Worm (Caenorhabditis elegans) whole organism, L4 larva: ENCODE data around the gene mdt-26.
A peak's percentile ranks its signal among the peaks of the same experiment; 100 is the strongest.

Experiments
- F26F4.8 ChIP-seq: fragments of 200-800 bp; sonication (Bioruptor generic); conservative IDR thresholded peaks from 2 replicates; pipeline ENCODE4 v1.3.6; 2022; ENCODE audit warnings: missing genetic modification characterization, missing compliant biosample characterization
- F37D6.2 ChIP-seq: sonication (generic microtip); optimal IDR thresholded peaks from 2 replicates; lab custom pipeline; 2016; ENCODE audit warnings: mild to moderate bottlenecking, missing genetic modification characterization, missing compliant biosample characterization
- F44E2.7 ChIP-seq: fragments of 200-800 bp; sonication (Bioruptor generic); IDR thresholded peaks from 2 replicates; pipeline ENCODE4 v2.1.2; 2022; ENCODE audit warnings: missing genetic modification characterization, missing compliant biosample characterization
- T20F7.1 ChIP-seq: fragments of 200-800 bp; sonication (Bioruptor generic); optimal IDR thresholded peaks from 2 replicates; lab custom pipeline; 2018; ENCODE audit warnings: mild to moderate bottlenecking, missing genetic modification characterization, missing compliant biosample characterization
- Y105C5A.15 ChIP-seq: fragments of 200-800 bp; sonication (Bioruptor generic); IDR thresholded peaks from 2 replicates; pipeline ENCODE4 v1.3.6; 2022; ENCODE audit warnings: missing genetic modification characterization, missing compliant biosample characterization
- Y5F2A.4 ChIP-seq: fragments of 200-800 bp; sonication (Bioruptor generic); optimal IDR thresholded peaks from 2 replicates; lab custom pipeline; 2018; ENCODE audit warnings: mild to moderate bottlenecking, missing genetic modification characterization, missing compliant biosample characterization
- ZK337.2 ChIP-seq: fragments of 200-800 bp; sonication (Bioruptor generic); IDR thresholded peaks from 2 replicates; pipeline ENCODE4 v1.3.6; 2022; ENCODE audit warnings: missing genetic modification reagents, missing genetic modification characterization, missing compliant biosample characterization
- aha-1 ChIP-seq: fragments of 150-350 bp; peaks from one replicate; lab custom pipeline; 2014; ENCODE audit warnings: missing biosample characterization, missing genetic modification characterization
- aly-2 ChIP-seq: sonication (generic microtip); optimal IDR thresholded peaks from 2 replicates; lab custom pipeline; 2018; ENCODE audit warnings: missing biosample characterization, missing genetic modification characterization
- ama-1 ChIP-seq: fragments of 150-350 bp; optimal IDR thresholded peaks from 2 replicates; lab custom pipeline; 2014; ENCODE audit warnings: inconsistent platforms, mixed read lengths
- arid-1 ChIP-seq: fragments of 200-800 bp; sonication (Bioruptor generic); conservative IDR thresholded peaks from 2 replicates; pipeline ENCODE4 v1.3.6; 2022; ENCODE audit warnings: missing genetic modification reagents, missing genetic modification characterization, missing compliant biosample characterization
- ceh-32 ChIP-seq: sonication (generic microtip); optimal IDR thresholded peaks from 2 replicates; lab custom pipeline; 2016; ENCODE audit warnings: mild to moderate bottlenecking, missing genetic modification characterization, missing compliant biosample characterization; ENCODE audit not compliant: poor library complexity
- ceh-44 ChIP-seq: fragments of 200-800 bp; sonication (Bioruptor generic); IDR thresholded peaks from 2 replicates; pipeline ENCODE4 v1.3.6; 2022; ENCODE audit warnings: missing genetic modification reagents, missing genetic modification characterization, missing compliant biosample characterization
- ceh-62 ChIP-seq: sonication (generic microtip); optimal IDR thresholded peaks from 2 replicates; lab custom pipeline; 2017; ENCODE audit warnings: missing biosample characterization, missing genetic modification characterization
- cey-2 ChIP-seq: sonication (generic microtip); optimal IDR thresholded peaks from 3 replicates; lab custom pipeline; 2017; ENCODE audit warnings: missing genetic modification characterization, mild to moderate bottlenecking, missing compliant biosample characterization, antibody characterized with exemption, borderline replicate concordance; ENCODE audit not compliant: insufficient read depth
- daf-12 ChIP-seq: fragments of 150-350 bp; optimal IDR thresholded peaks from 2 replicates; lab custom pipeline; 2014; ENCODE audit warnings: missing biosample characterization, missing genetic modification reagents, missing genetic modification characterization
- dmd-9 ChIP-seq: fragments of 200-800 bp; sonication (Bioruptor generic); IDR thresholded peaks from 2 replicates; pipeline ENCODE4 v1.3.6; 2022; ENCODE audit warnings: missing genetic modification reagents, missing genetic modification characterization, missing compliant biosample characterization
- duxl-1 ChIP-seq: sonication (generic microtip); optimal IDR thresholded peaks from 2 replicates; lab custom pipeline; 2016; ENCODE audit warnings: mild to moderate bottlenecking, missing genetic modification characterization, moderate library complexity, missing compliant biosample characterization; ENCODE audit not compliant: poor library complexity
- hlh-30 ChIP-seq: sonication (generic microtip); optimal IDR thresholded peaks from 2 replicates; lab custom pipeline; 2017; ENCODE audit warnings: antibody characterized with exemption, mild to moderate bottlenecking, missing genetic modification characterization, missing compliant biosample characterization; ENCODE audit not compliant: insufficient read depth
- lin-29 ChIP-seq: fragments of 200-800 bp; sonication (Bioruptor generic); IDR thresholded peaks from 2 replicates; pipeline ENCODE4 v1.3.6; 2022; ENCODE audit warnings: missing genetic modification reagents, missing genetic modification characterization, missing compliant biosample characterization
- lin-38 ChIP-seq: fragments of 200-800 bp; sonication (Bioruptor generic); IDR thresholded peaks from 2 replicates; pipeline ENCODE4 v1.3.6; 2022; ENCODE audit warnings: missing genetic modification reagents, missing genetic modification characterization, missing compliant biosample characterization
- lin-39 ChIP-seq: fragments of 150-350 bp; optimal IDR thresholded peaks from 2 replicates; lab custom pipeline; 2014; ENCODE audit warnings: missing biosample characterization, missing genetic modification reagents, missing genetic modification characterization
- lir-3 ChIP-seq: sonication (generic microtip); optimal IDR thresholded peaks from 2 replicates; lab custom pipeline; 2016; ENCODE audit warnings: mild to moderate bottlenecking, missing genetic modification characterization, missing compliant biosample characterization
- lsy-2 ChIP-seq, 2 experiments: fragments of 150-350 bp in 1 of 2; sonication (generic microtip) in 1 of 2; optimal IDR thresholded peaks; 2 replicates each; lab custom pipeline; 2014 to 2017; ENCODE audit warnings: missing biosample characterization in 2 of 2, missing genetic modification characterization in 2 of 2
- mdl-1 ChIP-seq, 2 experiments: fragments of 150-350 bp in 1 of 2; sonication (generic microtip) in 1 of 2; optimal IDR thresholded peaks; 2 replicates each; lab custom pipeline; 2014 to 2017; ENCODE audit warnings: missing biosample characterization in 2 of 2, missing genetic modification characterization in 2 of 2
- mep-1 ChIP-seq: fragments of 150-350 bp; sonication (generic microtip); optimal IDR thresholded peaks from 3 replicates; lab custom pipeline; 2014; ENCODE audit warnings: missing biosample characterization, missing genetic modification characterization
- mes-2 ChIP-seq: sonication (generic microtip); optimal IDR thresholded peaks from 2 replicates; lab custom pipeline; 2016; ENCODE audit warnings: missing genotype, mild to moderate bottlenecking, missing genetic modification characterization, missing compliant biosample characterization; ENCODE audit not compliant: poor library complexity, severe bottlenecking
- mxl-3 ChIP-seq: fragments of 200-800 bp; sonication (Bioruptor generic); optimal IDR thresholded peaks from 2 replicates; lab custom pipeline; 2018; ENCODE audit warnings: mild to moderate bottlenecking, missing genetic modification characterization, missing compliant biosample characterization
- nhr-237 ChIP-seq: sonication (generic microtip); optimal IDR thresholded peaks from 2 replicates; lab custom pipeline; 2017; ENCODE audit warnings: missing biosample characterization, missing genetic modification characterization
- nhr-25 ChIP-seq: sonication (generic microtip); optimal IDR thresholded peaks from 2 replicates; lab custom pipeline; 2017; ENCODE audit warnings: missing genetic modification characterization, mild to moderate bottlenecking, missing compliant biosample characterization, antibody characterized with exemption, moderate library complexity, borderline replicate concordance; ENCODE audit not compliant: insufficient read depth
- nhr-28 ChIP-seq: fragments of 150-350 bp; optimal IDR thresholded peaks from 2 replicates; lab custom pipeline; 2014; ENCODE audit warnings: missing biosample characterization, missing genetic modification characterization
- nhr-77 ChIP-seq: fragments of 150-350 bp; optimal IDR thresholded peaks from 2 replicates; lab custom pipeline; 2014; ENCODE audit warnings: missing biosample characterization, missing genetic modification characterization
- skn-1 ChIP-seq: fragments of 150-350 bp; optimal IDR thresholded peaks from 2 replicates; lab custom pipeline; 2014; ENCODE audit warnings: missing biosample characterization, missing genetic modification characterization
- unc-130 ChIP-seq: sonication (generic microtip); optimal IDR thresholded peaks from 2 replicates; lab custom pipeline; 2016; ENCODE audit warnings: missing genetic modification reagents, missing genetic modification characterization, missing compliant biosample characterization
- unc-62 ChIP-seq, 3 experiments: fragments of 150-350 bp in 1 of 3; sonication (generic microtip); optimal IDR thresholded peaks in 2 of 3; peaks in 1 of 3; 1 replicate in 1 of 3; 2 replicates in 2 of 3; lab custom pipeline; 2014 to 2017; ENCODE audit warnings: missing biosample characterization in 3 of 3, missing genetic modification characterization in 3 of 3, missing genetic modification reagents in 3 of 3, missing genotype in 1 of 3
- zfp-2 ChIP-seq: sonication (generic microtip); optimal IDR thresholded peaks from 2 replicates; lab custom pipeline; 2016; ENCODE audit warnings: mild to moderate bottlenecking, missing genetic modification characterization, missing compliant biosample characterization
- ztf-7 ChIP-seq: fragments of 150-350 bp; optimal IDR thresholded peaks from 2 replicates; lab custom pipeline; 2014; ENCODE audit warnings: missing biosample characterization, missing genetic modification characterization

mdt-26 gene

ce11 chrII:5688959-5689358 lies 28.0 kb downstream of the mdt-26 start, which contains the start of gene C25H3.11 (continued):
- TF ChIP-seq skn-1 (tag; lab: Kevin White, UChicago) = no peak
- TF ChIP-seq F26F4.8 (GFP tag; lab: Robert Waterston, UW) = no peak
- TF ChIP-seq dmd-9 (GFP tag; lab: Robert Waterston, UW) = no peak
- TF ChIP-seq ama-1 (lab: Kevin White, UChicago) = peak; percentile 53
- TF ChIP-seq nhr-25 = no peak
- TF ChIP-seq ceh-62 (tag; lab: Kevin White, UChicago) = no peak
- 0 out of 2 replicates have a peak, but pooled peaks have one; percentile 24 for TF ChIP-seq arid-1 (GFP tag; lab: Robert Waterston, UW)
- no peak for TF ChIP-seq cey-2 (tag; lab: Kevin White, UChicago)
- TF ChIP-seq mep-1 (tag; lab: Kevin White, UChicago) = peak; percentile 47
- peak; percentile 86 for TF ChIP-seq hlh-30 (tag; lab: Kevin White, UChicago)
- no peak for TF ChIP-seq ceh-32 (tag; lab: Kevin White, UChicago)
- no peak for TF ChIP-seq ceh-44 (GFP tag; lab: Robert Waterston, UW)
- peak; percentile 37 for TF ChIP-seq nhr-77 (tag; lab: Kevin White, UChicago)
- no peak for TF ChIP-seq T20F7.1 (GFP tag; lab: Kevin White, UChicago)
- no peak for TF ChIP-seq lin-38 (GFP tag; lab: Robert Waterston, UW)
- no peak for TF ChIP-seq Y105C5A.15
- no peak for TF ChIP-seq mdl-1 (tag; optimal IDR thresholded peaks at IDR 0.05; lab: Kevin White, UChicago)
- peak; percentile 54 for TF ChIP-seq mxl-3
- TF ChIP-seq ztf-7 = no peak
- TF ChIP-seq lin-29 (GFP tag; lab: Robert Waterston, UW) = no peak
- no peak for TF ChIP-seq nhr-237 (tag; lab: Kevin White, UChicago)
- peak; percentile 49 for TF ChIP-seq nhr-28 (tag; lab: Kevin White, UChicago)
- no peak for TF ChIP-seq lir-3

- TF ChIP-seq Y5F2A.4 (GFP tag; lab: Kevin White, UChicago) (no peak), mes-2 (tag; lab: Kevin White, UChicago) (peak; percentile 50), F44E2.7 (GFP tag; lab: Robert Waterston, UW) (no peak), mep-1 (tag; lab: Kevin White, UChicago) (peak; percentile 5), lsy-2 (tag; optimal IDR thresholded peaks at IDR 0.05; lab: Kevin White, UChicago) (peak in 1 of 2 experiments; percentile 37), zfp-2 (tag; lab: Kevin White, UChicago) (no peak), daf-12 (tag; lab: Kevin White, UChicago) (no peak), aha-1 (tag; lab: Kevin White, UChicago) (peak; percentile 75), unc-62 (GFP tag; optimal IDR thresholded peaks at IDR 0.05 in 1 of 2; lab: Kevin White, UChicago) (peak in 1 of 2 experiments; percentile 15), unc-62 (tag; optimal IDR thresholded peaks at IDR 0.05; lab: Kevin White, UChicago) (no peak), lin-39 (tag; lab: Kevin White, UChicago) (no peak), unc-130 (GFP tag; lab: Kevin White, UChicago) (no peak), mxl-3 (no peak), F37D6.2 (tag; lab: Kevin White, UChicago) (no peak), hlh-30 (tag; lab: Kevin White, UChicago) (no peak)
Measured at ce11 chrII:5691216-5691771, 30.3 kb downstream of the mdt-26 start, which contains the start of the genes ndub-5 and eif-2D. ndub-5 (minus strand) TSS chrII:5691353. eif-2D (plus strand) TSS chrII:5691721.

- no peak for TF ChIP-seq duxl-1 (tag; lab: Kevin White, UChicago)
- TF ChIP-seq aha-1 (tag; lab: Kevin White, UChicago) = peak; percentile 77
- no peak for TF ChIP-seq aly-2 (tag; lab: Kevin White, UChicago)
- no peak for TF ChIP-seq cey-2 (tag; lab: Kevin White, UChicago)
- TF ChIP-seq ceh-62 (tag; lab: Kevin White, UChicago) = no peak
- no peak for TF ChIP-seq dmd-9 (GFP tag; lab: Robert Waterston, UW)
- TF ChIP-seq ZK337.2 (GFP tag; lab: Robert Waterston, UW) = no peak
- TF ChIP-seq mep-1 (tag; lab: Kevin White, UChicago) = no peak
- no peak for TF ChIP-seq arid-1 (GFP tag; lab: Robert Waterston, UW)
Measured at ce11 chrII:5693893-5694292, 32.9 kb downstream of the mdt-26 start, which contains the start of gene C25H3.3. C25H3.3 (plus strand) TSS chrII:5694193.
